Fruit fly (Drosophila melanogaster) S2 (cell line): ENCODE data around the gene CG31406.

ENCODE experiments used
- CG8478 ChIP-seq: fragments of >200 bp; optimal IDR thresholded peaks from 2 replicates; lab custom pipeline; 2018
- CTCF ChIP-seq, 2 experiments: fragments of >200 bp; optimal IDR thresholded peaks; 2 replicates each; lab custom pipeline; 2018

DNA sequence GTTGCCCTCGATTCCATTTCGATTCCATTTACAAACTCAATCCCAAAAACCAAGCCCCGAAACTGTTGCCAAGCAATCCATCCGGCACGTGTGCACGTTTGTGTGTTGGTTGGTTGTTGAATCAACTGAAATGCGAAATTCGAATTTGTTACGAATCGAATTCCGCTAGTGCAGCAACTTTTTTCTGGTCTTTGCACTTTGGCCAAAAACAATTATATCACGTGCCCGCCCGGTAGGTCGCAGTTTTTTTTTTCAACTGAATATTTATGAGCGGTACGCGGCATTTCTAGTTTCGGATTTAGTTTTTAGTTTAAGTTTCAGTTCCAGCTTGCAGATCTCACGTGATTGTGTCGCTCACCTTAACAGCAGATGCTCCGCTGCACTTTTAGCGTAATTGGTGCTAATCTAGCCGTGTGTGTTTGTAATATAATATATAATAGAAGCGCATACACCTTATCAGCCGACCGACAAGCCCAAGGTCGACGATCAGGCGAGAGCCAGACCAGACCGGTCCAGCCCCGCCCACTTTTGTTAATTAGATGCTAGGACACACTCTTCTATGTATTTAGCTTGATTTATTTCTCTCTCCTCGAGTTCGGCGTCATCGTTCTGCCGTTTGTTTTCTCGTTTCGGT, 44.6 kb downstream of the CG31406 start:
- TF ChIP-seq CTCF (optimal IDR thresholded peaks at IDR 0.05; lab: Kevin White, UChicago) = no peak
- no peak for TF ChIP-seq CG8478 (lab: Kevin White, UChicago)
